Worm (Caenorhabditis elegans) whole organism, L4 larva: Measurements from ENCODE around the gene clec-238.
A peak's percentile ranks its signal among the peaks of the same experiment; 100 is the strongest.

Source experiments
- D1046.2 ChIP-seq: fragments of 200-800 bp; sonication (Bioruptor generic); IDR thresholded peaks from 2 replicates; pipeline ENCODE4 v1.3.6; 2022; ENCODE audit warnings: missing genetic modification characterization, missing compliant biosample characterization
- F10B5.3 ChIP-seq: sonication (generic microtip); optimal IDR thresholded peaks from 2 replicates; lab custom pipeline; 2016; ENCODE audit warnings: mild to moderate bottlenecking, missing genetic modification characterization, missing compliant biosample characterization
- F37D6.2 ChIP-seq: sonication (generic microtip); optimal IDR thresholded peaks from 2 replicates; lab custom pipeline; 2016; ENCODE audit warnings: mild to moderate bottlenecking, missing genetic modification characterization, missing compliant biosample characterization
- R02D3.7 ChIP-seq: fragments of 150-350 bp; sonication (generic microtip); optimal IDR thresholded peaks from 3 replicates; lab custom pipeline; 2014; ENCODE audit warnings: missing biosample characterization, missing genetic modification characterization
- Y105C5A.15 ChIP-seq: fragments of 200-800 bp; sonication (Bioruptor generic); IDR thresholded peaks from 2 replicates; pipeline ENCODE4 v1.3.6; 2022; ENCODE audit warnings: missing genetic modification characterization, missing compliant biosample characterization
- Y48G9A.11 ChIP-seq: fragments of 200-800 bp; sonication (Bioruptor generic); IDR thresholded peaks from 2 replicates; pipeline ENCODE4 v1.3.6; 2022; ENCODE audit warnings: missing genetic modification reagents, missing genetic modification characterization, missing compliant biosample characterization
- Y75B8A.6 ChIP-seq: fragments of 200-800 bp; sonication (Bioruptor generic); IDR thresholded peaks from 2 replicates; pipeline ENCODE4 v1.3.6; 2022; ENCODE audit warnings: missing genetic modification reagents, missing genetic modification characterization, missing compliant biosample characterization
- ZK337.2 ChIP-seq: fragments of 200-800 bp; sonication (Bioruptor generic); IDR thresholded peaks from 2 replicates; pipeline ENCODE4 v1.3.6; 2022; ENCODE audit warnings: missing genetic modification reagents, missing genetic modification characterization, missing compliant biosample characterization
- aly-2 ChIP-seq: sonication (generic microtip); optimal IDR thresholded peaks from 2 replicates; lab custom pipeline; 2018; ENCODE audit warnings: missing biosample characterization, missing genetic modification characterization
- attf-4 ChIP-seq: sonication (generic microtip); optimal IDR thresholded peaks from 3 replicates; lab custom pipeline; 2017; ENCODE audit warnings: missing biosample characterization, missing genetic modification characterization
- ceh-28 ChIP-seq: fragments of 150-350 bp; optimal IDR thresholded peaks from 2 replicates; lab custom pipeline; 2014; ENCODE audit warnings: missing biosample characterization, missing genetic modification reagents, missing genetic modification characterization
- ceh-32 ChIP-seq: sonication (generic microtip); optimal IDR thresholded peaks from 2 replicates; lab custom pipeline; 2016; ENCODE audit warnings: mild to moderate bottlenecking, missing genetic modification characterization, missing compliant biosample characterization; ENCODE audit not compliant: poor library complexity
- ceh-82 ChIP-seq: sonication (generic microtip); optimal IDR thresholded peaks from 2 replicates; lab custom pipeline; 2017; ENCODE audit warnings: missing biosample characterization, missing genetic modification characterization
- ces-1 ChIP-seq: fragments of 150-350 bp; sonication (generic microtip); optimal IDR thresholded peaks from 4 replicates; lab custom pipeline; 2014; ENCODE audit warnings: missing biosample characterization, missing genetic modification reagents, missing genetic modification characterization
- daf-12 ChIP-seq: fragments of 150-350 bp; optimal IDR thresholded peaks from 2 replicates; lab custom pipeline; 2014; ENCODE audit warnings: missing biosample characterization, missing genetic modification reagents, missing genetic modification characterization
- fos-1 ChIP-seq: fragments of 150-350 bp; optimal IDR thresholded peaks from 2 replicates; lab custom pipeline; 2014; ENCODE audit warnings: missing biosample characterization, missing genetic modification characterization
- hmg-1.1 ChIP-seq: fragments of 200-800 bp; sonication (Bioruptor generic); IDR thresholded peaks from 2 replicates; pipeline ENCODE4 v1.3.6; 2022; ENCODE audit warnings: missing genetic modification reagents, missing genetic modification characterization, missing compliant biosample characterization
- jun-1 ChIP-seq: fragments of 150-350 bp; optimal IDR thresholded peaks from 2 replicates; lab custom pipeline; 2014; ENCODE audit warnings: missing biosample characterization, missing genetic modification reagents, missing genetic modification characterization
- lin-1 ChIP-seq: fragments of 200-800 bp; sonication (Bioruptor generic); IDR thresholded peaks from 2 replicates; pipeline ENCODE4 v1.3.6; 2022; ENCODE audit warnings: missing genetic modification reagents, missing genetic modification characterization, missing compliant biosample characterization
- lin-13 ChIP-seq: fragments of 150-350 bp; optimal IDR thresholded peaks from 2 replicates; lab custom pipeline; 2014; ENCODE audit warnings: missing biosample characterization, missing genetic modification reagents, missing genetic modification characterization
- lin-29 ChIP-seq: fragments of 200-800 bp; sonication (Bioruptor generic); IDR thresholded peaks from 2 replicates; pipeline ENCODE4 v1.3.6; 2022; ENCODE audit warnings: missing genetic modification reagents, missing genetic modification characterization, missing compliant biosample characterization
- lin-38 ChIP-seq: fragments of 200-800 bp; sonication (Bioruptor generic); IDR thresholded peaks from 2 replicates; pipeline ENCODE4 v1.3.6; 2022; ENCODE audit warnings: missing genetic modification reagents, missing genetic modification characterization, missing compliant biosample characterization
- lir-3 ChIP-seq: sonication (generic microtip); optimal IDR thresholded peaks from 2 replicates; lab custom pipeline; 2016; ENCODE audit warnings: mild to moderate bottlenecking, missing genetic modification characterization, missing compliant biosample characterization
- madf-5 ChIP-seq, 2 experiments: fragments of 200-800 bp; sonication (Bioruptor generic); IDR thresholded peaks; 2 replicates each; pipeline ENCODE4 v1.3.6; 2022; ENCODE audit warnings: missing compliant biosample characterization in 2 of 2, missing genetic modification characterization in 2 of 2
- mep-1 ChIP-seq: fragments of 150-350 bp; sonication (generic microtip); optimal IDR thresholded peaks from 3 replicates; lab custom pipeline; 2014; ENCODE audit warnings: missing biosample characterization, missing genetic modification characterization
- mes-2 ChIP-seq: sonication (generic microtip); optimal IDR thresholded peaks from 2 replicates; lab custom pipeline; 2016; ENCODE audit warnings: missing genotype, mild to moderate bottlenecking, missing genetic modification characterization, missing compliant biosample characterization; ENCODE audit not compliant: poor library complexity, severe bottlenecking
- mxl-2 ChIP-seq: fragments of 200-800 bp; sonication (Bioruptor generic); conservative IDR thresholded peaks from 2 replicates; pipeline ENCODE4 v1.3.6; 2022; ENCODE audit warnings: missing genetic modification reagents, missing genetic modification characterization, missing compliant biosample characterization
- mxl-3 ChIP-seq: fragments of 200-800 bp; sonication (Bioruptor generic); optimal IDR thresholded peaks from 2 replicates; lab custom pipeline; 2018; ENCODE audit warnings: mild to moderate bottlenecking, missing genetic modification characterization, missing compliant biosample characterization
- nhr-102 ChIP-seq: sonication (generic microtip); optimal IDR thresholded peaks from 2 replicates; lab custom pipeline; 2016; ENCODE audit warnings: mild to moderate bottlenecking, missing genetic modification characterization, moderate library complexity, missing compliant biosample characterization
- nhr-11 ChIP-seq: fragments of 150-350 bp; optimal IDR thresholded peaks from 2 replicates; lab custom pipeline; 2014; ENCODE audit warnings: missing biosample characterization, missing genetic modification characterization
- nhr-111 ChIP-seq: fragments of 200-800 bp; sonication (Bioruptor generic); optimal IDR thresholded peaks from 2 replicates; lab custom pipeline; 2018; ENCODE audit warnings: mild to moderate bottlenecking, missing genetic modification characterization, missing compliant biosample characterization
- nhr-25 ChIP-seq: sonication (generic microtip); optimal IDR thresholded peaks from 2 replicates; lab custom pipeline; 2017; ENCODE audit warnings: missing genetic modification characterization, mild to moderate bottlenecking, missing compliant biosample characterization, antibody characterized with exemption, moderate library complexity, borderline replicate concordance; ENCODE audit not compliant: insufficient read depth
- nhr-41 ChIP-seq: fragments of 200-800 bp; sonication (Bioruptor generic); IDR thresholded peaks from 2 replicates; pipeline ENCODE4 v1.3.6; 2022; ENCODE audit warnings: missing genetic modification reagents, missing genetic modification characterization, missing compliant biosample characterization
- nhr-42 ChIP-seq: fragments of 200-800 bp; sonication (Bioruptor generic); IDR thresholded peaks from 2 replicates; pipeline ENCODE4 v1.3.6; 2022; ENCODE audit warnings: missing genetic modification characterization, missing compliant biosample characterization
- php-3 ChIP-seq: fragments of 200-800 bp; sonication (Bioruptor generic); IDR thresholded peaks from 2 replicates; pipeline ENCODE4 v1.3.6; 2022; ENCODE audit warnings: missing genetic modification reagents, missing genetic modification characterization, missing compliant biosample characterization
- saeg-2 ChIP-seq: fragments of 200-800 bp; sonication (Bioruptor generic); IDR thresholded peaks from 2 replicates; pipeline ENCODE4 v1.3.6; 2022; ENCODE audit warnings: missing genetic modification reagents, missing genetic modification characterization, missing compliant biosample characterization
- skn-1 ChIP-seq: fragments of 150-350 bp; optimal IDR thresholded peaks from 2 replicates; lab custom pipeline; 2014; ENCODE audit warnings: missing biosample characterization, missing genetic modification characterization
- spr-1 ChIP-seq: sonication (generic microtip); optimal IDR thresholded peaks from 2 replicates; lab custom pipeline; 2016; ENCODE audit warnings: mild to moderate bottlenecking, missing genetic modification characterization, missing compliant biosample characterization
- spr-3 ChIP-seq: fragments of 200-800 bp; sonication (Bioruptor generic); optimal IDR thresholded peaks from 2 replicates; lab custom pipeline; 2018; ENCODE audit warnings: mild to moderate bottlenecking, missing genetic modification characterization, missing compliant biosample characterization
- unc-62 ChIP-seq, 3 experiments: fragments of 150-350 bp in 1 of 3; sonication (generic microtip); optimal IDR thresholded peaks in 2 of 3; peaks in 1 of 3; 1 replicate in 1 of 3; 2 replicates in 2 of 3; lab custom pipeline; 2014 to 2017; ENCODE audit warnings: missing biosample characterization in 3 of 3, missing genetic modification characterization in 3 of 3, missing genetic modification reagents in 3 of 3, missing genotype in 1 of 3
- vab-7 ChIP-seq: fragments of 200-800 bp; sonication (Bioruptor generic); IDR thresholded peaks from 2 replicates; pipeline ENCODE4 v1.3.6; 2022; ENCODE audit warnings: missing genetic modification reagents, missing genetic modification characterization, missing compliant biosample characterization
- zag-1 ChIP-seq: fragments of 150-350 bp; optimal IDR thresholded peaks from 2 replicates; lab custom pipeline; 2014; ENCODE audit warnings: missing biosample characterization, missing genetic modification characterization
- zfp-2 ChIP-seq: sonication (generic microtip); optimal IDR thresholded peaks from 2 replicates; lab custom pipeline; 2016; ENCODE audit warnings: mild to moderate bottlenecking, missing genetic modification characterization, missing compliant biosample characterization
- zip-11 ChIP-seq: fragments of 200-800 bp; sonication (Bioruptor generic); IDR thresholded peaks from 2 replicates; pipeline ENCODE4 v1.3.6; 2022; ENCODE audit warnings: missing genetic modification characterization, missing compliant biosample characterization
- ztf-11 ChIP-seq: fragments of 150-350 bp; optimal IDR thresholded peaks from 2 replicates; lab custom pipeline; 2014; ENCODE audit warnings: missing biosample characterization, missing genetic modification characterization

Gene clec-238

DNA sequence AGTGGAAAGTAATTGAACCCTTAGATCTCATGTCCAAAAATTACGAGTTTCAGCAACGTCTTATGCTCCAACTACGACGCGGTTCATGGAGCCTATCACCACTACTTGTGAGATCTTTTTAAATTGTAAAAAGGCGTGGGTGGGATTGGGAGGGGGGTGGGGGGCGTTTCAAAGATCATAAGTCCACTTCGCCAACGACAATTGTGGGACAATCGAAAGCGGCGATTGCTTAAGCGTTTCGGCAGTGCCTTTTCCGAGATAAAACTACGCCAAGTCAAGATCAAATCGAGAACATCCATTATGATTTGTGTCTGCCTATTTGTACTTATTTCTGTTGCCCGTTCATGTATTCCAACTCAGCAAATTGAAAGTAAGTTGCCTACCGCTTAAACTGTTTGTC lies 4.6 kb downstream of the clec-238 start, which contains the start of gene clec-239:
clec-239 (plus strand) TSS at position 301 of the 400 bp plus-strand sequence.
- TF ChIP-seq saeg-2 (GFP tag; lab: Robert Waterston, UW) = no peak
- no peak for TF ChIP-seq mxl-3 (GFP tag; lab: Kevin White, UChicago)
- no peak for TF ChIP-seq lin-38 (GFP tag; lab: Robert Waterston, UW)
- TF ChIP-seq ceh-32 (tag; lab: Kevin White, UChicago) = no peak
- TF ChIP-seq F37D6.2 (tag; lab: Kevin White, UChicago) = no peak
- TF ChIP-seq zag-1 (tag; lab: Kevin White, UChicago) = no peak
- no peak for TF ChIP-seq hmg-1.1 (GFP tag; lab: Robert Waterston, UW)
- no peak for TF ChIP-seq aly-2 (tag; lab: Kevin White, UChicago)
- TF ChIP-seq F10B5.3 (tag; lab: Kevin White, UChicago) = no peak
- TF ChIP-seq attf-4 (tag; lab: Kevin White, UChicago) = no peak

ce11 chrV:16958975-16959374 lies 7.4 kb downstream of the clec-238 start:
- no peak for TF ChIP-seq attf-4 (tag; lab: Kevin White, UChicago)
- TF ChIP-seq nhr-111 = no peak
- TF ChIP-seq lin-13 (GFP tag; lab: Kevin White, UChicago) = no peak
- TF ChIP-seq spr-1 (tag; lab: Kevin White, UChicago) = no peak
- TF ChIP-seq unc-62 (GFP tag; optimal IDR thresholded peaks at IDR 0.05 in 1 of 2; lab: Kevin White, UChicago) = peak in 1 of 2 experiments; percentile 30
- no peak for TF ChIP-seq unc-62 (tag; optimal IDR thresholded peaks at IDR 0.05; lab: Kevin White, UChicago)
- no peak for TF ChIP-seq lin-1 (GFP tag; lab: Robert Waterston, UW)
- TF ChIP-seq Y105C5A.15 (GFP tag; lab: Robert Waterston, UW) = no peak
- TF ChIP-seq F10B5.3 (tag; lab: Kevin White, UChicago) = no peak

DNA sequence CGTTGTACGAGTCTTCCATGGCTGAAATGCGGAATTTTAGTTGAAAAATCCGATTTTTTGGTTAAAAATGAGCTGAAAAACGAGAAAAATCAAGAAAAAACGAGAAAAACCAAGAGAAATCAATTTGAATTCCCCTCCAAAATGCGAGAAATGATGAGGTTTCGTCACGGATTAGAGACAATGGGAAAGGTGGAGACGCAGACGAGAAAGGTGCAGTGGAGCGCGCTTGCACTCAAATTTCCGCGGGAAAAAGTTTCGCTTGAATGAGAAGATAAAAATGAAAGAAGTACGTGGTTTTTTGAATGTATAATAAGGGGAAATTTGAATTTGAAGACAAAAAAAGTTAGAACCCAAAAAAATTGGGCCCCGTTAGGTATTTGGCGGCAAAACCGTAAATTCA lies 14.1 kb downstream of the clec-238 start, which contains the start of gene efl-1:
efl-1 (minus strand) TSS at position 21 of the 400 bp plus-strand sequence.
- TF ChIP-seq ceh-82 = no peak
- peak; percentile 94 for TF ChIP-seq mes-2 (tag; lab: Kevin White, UChicago)
- TF ChIP-seq D1046.2 = no peak
- TF ChIP-seq nhr-41 = no peak
- peak; percentile 41 for TF ChIP-seq zfp-2 (tag; lab: Kevin White, UChicago)
- TF ChIP-seq vab-7 (GFP tag; lab: Robert Waterston, UW) = peak; percentile 45; the same call in 1 of the 2 replicates
- peak; percentile 62 for TF ChIP-seq jun-1 (tag; lab: Kevin White, UChicago)
- TF ChIP-seq nhr-102 (tag; lab: Kevin White, UChicago) = peak; percentile 79
- no peak for TF ChIP-seq php-3 (GFP tag; lab: Robert Waterston, UW)
- TF ChIP-seq lir-3 = no peak
- TF ChIP-seq ZK337.2 (GFP tag; lab: Robert Waterston, UW) = no peak
- TF ChIP-seq F10B5.3 (tag; lab: Kevin White, UChicago) = no peak
- TF ChIP-seq mep-1 (tag; lab: Kevin White, UChicago) = peak; percentile 86
- TF ChIP-seq fos-1 (tag; lab: Kevin White, UChicago) = no peak
- TF ChIP-seq Y105C5A.15 (GFP tag; lab: Robert Waterston, UW) = no peak
- peak; percentile 71 for TF ChIP-seq lin-13 (GFP tag; lab: Kevin White, UChicago)
- TF ChIP-seq ceh-28 (tag; lab: Kevin White, UChicago) = no peak
- peak; percentile 78 for TF ChIP-seq nhr-11 (tag; lab: Kevin White, UChicago)
- TF ChIP-seq lin-38 (GFP tag; lab: Robert Waterston, UW) = peak; percentile 99
- no peak for TF ChIP-seq madf-5 (GFP tag; IDR thresholded peaks at IDR 0.05; lab: Robert Waterston, UW)
- peak; percentile 52 for TF ChIP-seq nhr-25 (tag; lab: Kevin White, UChicago)
- no peak for TF ChIP-seq zip-11 (GFP tag; lab: Robert Waterston, UW)
- TF ChIP-seq spr-3 (GFP tag; lab: Kevin White, UChicago) = peak; percentile 62
- no peak for TF ChIP-seq mxl-2 (GFP tag; lab: Robert Waterston, UW)
- 0 out of 2 replicates have a peak, but pooled peaks have one; percentile 8 for TF ChIP-seq Y48G9A.11
- no peak for TF ChIP-seq R02D3.7 (tag; lab: Kevin White, UChicago)
- TF ChIP-seq Y75B8A.6 (GFP tag; lab: Robert Waterston, UW) = no peak
- TF ChIP-seq ztf-11 (tag; lab: Kevin White, UChicago) = no peak
- TF ChIP-seq lin-29 (GFP tag; lab: Robert Waterston, UW) = peak; percentile 57; the same call in 1 of the 2 replicates
- peak; percentile 38; the same call in 1 of the 2 replicates for TF ChIP-seq nhr-42 (GFP tag; lab: Robert Waterston, UW)
- no peak for TF ChIP-seq nhr-111
- TF ChIP-seq F37D6.2 (tag; lab: Kevin White, UChicago) = peak; percentile 55
- peak in 1 of 2 experiments; percentile 92 for TF ChIP-seq unc-62 (GFP tag; optimal IDR thresholded peaks at IDR 0.05 in 1 of 2; lab: Kevin White, UChicago)
- no peak for TF ChIP-seq unc-62 (tag; optimal IDR thresholded peaks at IDR 0.05; lab: Kevin White, UChicago)
- TF ChIP-seq ces-1 = peak; percentile 45
- no peak for TF ChIP-seq skn-1
- TF ChIP-seq daf-12 (tag; lab: Kevin White, UChicago) = no peak
